Fruit fly (Drosophila melanogaster) whole organism, adult: Measurements from ENCODE around the gene CG12560.
"Not testable (repeated sequence)": the region's sequence is repeated elsewhere in the genome, so short reads cannot be mapped to it uniquely, and the experiment has no call there.

ENCODE experiments used
- CG11617 ChIP-seq: fragments of 200-800 bp; sonication (Bioruptor generic); optimal IDR thresholded peaks from 2 replicates; lab custom pipeline; 2017; ENCODE audit warnings: mild to moderate bottlenecking, missing biosample characterization, missing genetic modification reagents, missing genetic modification characterization
- CG12768 ChIP-seq: fragments of 200-800 bp; sonication (Bioruptor generic); optimal IDR thresholded peaks from 2 replicates; lab custom pipeline; 2017; ENCODE audit warnings: missing biosample characterization, missing genetic modification characterization, mild to moderate bottlenecking, moderate library complexity, missing genetic modification reagents
- CG14711 ChIP-seq: fragments of 200-800 bp; sonication (Bioruptor generic); optimal IDR thresholded peaks from 2 replicates; lab custom pipeline; 2018; ENCODE audit warnings: missing biosample characterization, mild to moderate bottlenecking, missing genetic modification characterization, moderate library complexity
- CG1620 ChIP-seq: fragments of 200-800 bp; sonication (Bioruptor generic); optimal IDR thresholded peaks from 2 replicates; lab custom pipeline; 2016; ENCODE audit warnings: missing biosample characterization, missing genetic modification characterization
- CG33017 ChIP-seq: fragments of 200-800 bp; sonication (Bioruptor generic); optimal IDR thresholded peaks from 2 replicates; lab custom pipeline; 2018; ENCODE audit warnings: missing biosample characterization, mild to moderate bottlenecking, missing genetic modification characterization, moderate library complexity
- CG7101 ChIP-seq: fragments of 200-800 bp; sonication (Bioruptor generic); optimal IDR thresholded peaks from 2 replicates; lab custom pipeline; 2018; ENCODE audit warnings: missing biosample characterization, mild to moderate bottlenecking, missing genetic modification characterization, moderate library complexity
- Crg-1 ChIP-seq: fragments of 200-800 bp; sonication (Bioruptor generic); optimal IDR thresholded peaks from 2 replicates; lab custom pipeline; 2016; ENCODE audit warnings: missing biosample characterization, missing genetic modification characterization
- Hr96 ChIP-seq: fragments of 200-800 bp; sonication (Bioruptor generic); optimal IDR thresholded peaks from 2 replicates; lab custom pipeline; 2016; ENCODE audit warnings: missing biosample characterization, missing genetic modification characterization
- cic ChIP-seq: fragments of 200-800 bp; sonication (Bioruptor generic); optimal IDR thresholded peaks from 2 replicates; lab custom pipeline; 2017; ENCODE audit warnings: missing biosample characterization, mild to moderate bottlenecking, missing genetic modification characterization, moderate library complexity
- cnc ChIP-seq, 2 experiments: fragments of >200 bp; optimal IDR thresholded peaks; 2 replicates each; lab custom pipeline; 2017
- kay ChIP-seq: fragments of 200-800 bp; sonication (Bioruptor generic); peaks from one replicate; lab custom pipeline; 2016; ENCODE audit warnings: missing biosample characterization, missing genetic modification characterization, borderline replicate concordance
- ovo ChIP-seq: fragments of 200-800 bp; sonication (Bioruptor generic); optimal IDR thresholded peaks from 2 replicates; lab custom pipeline; 2016; ENCODE audit warnings: missing biosample characterization, missing genetic modification characterization
- pad ChIP-seq: fragments of 200-800 bp; sonication (Bioruptor generic); optimal IDR thresholded peaks from 3 replicates; lab custom pipeline; 2017; ENCODE audit warnings: missing biosample characterization, missing genetic modification characterization, mild to moderate bottlenecking, moderate library complexity, missing genetic modification reagents
- tj ChIP-seq: fragments of 200-800 bp; sonication (Bioruptor generic); optimal IDR thresholded peaks from 3 replicates; lab custom pipeline; 2017; ENCODE audit warnings: missing biosample characterization, mild to moderate bottlenecking, missing genetic modification characterization, moderate library complexity

DNA sequence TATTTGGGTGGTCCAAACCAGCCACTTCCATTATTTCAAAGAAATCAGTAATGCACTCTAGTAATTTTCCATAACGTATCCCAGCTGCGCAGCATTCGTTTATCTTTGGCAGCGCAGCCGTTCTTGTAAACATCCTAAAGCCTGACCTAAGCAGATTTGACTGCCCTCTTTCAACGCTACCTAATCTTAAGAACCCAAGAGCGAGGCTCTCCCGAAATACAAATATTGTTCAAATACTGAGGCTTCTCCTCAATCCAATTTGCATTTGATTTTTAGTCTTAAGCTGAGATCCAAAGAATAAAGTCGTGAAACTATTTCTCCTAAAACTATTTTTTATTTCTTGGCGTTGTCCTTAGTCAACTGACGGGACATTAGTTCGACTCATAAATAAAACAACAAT, 25.6 kb downstream of the CG12560 start, which contains the start of gene CG7231:
- not testable (repeated sequence) for TF ChIP-seq ovo (GFP tag; lab: Kevin White, UChicago); CG33017 (tag; lab: Kevin White, UChicago); pad (GFP tag; lab: Kevin White, UChicago); kay (GFP tag; lab: Kevin White, UChicago); CG1620; CG14711 (tag; lab: Kevin White, UChicago); CG12768 (GFP tag; lab: Kevin White, UChicago); CG11617 (GFP tag; lab: Kevin White, UChicago); CG7101 (tag; lab: Kevin White, UChicago); Hr96 (GFP tag; lab: Kevin White, UChicago); cnc (optimal IDR thresholded peaks at IDR 0.05; lab: Kevin White, UChicago); Crg-1 (GFP tag; lab: Kevin White, UChicago); tj (GFP tag; lab: Kevin White, UChicago); cic (GFP tag; lab: Kevin White, UChicago)
